Worm (Caenorhabditis elegans): ENCODE data around the gene dhhc-4.

DNA sequence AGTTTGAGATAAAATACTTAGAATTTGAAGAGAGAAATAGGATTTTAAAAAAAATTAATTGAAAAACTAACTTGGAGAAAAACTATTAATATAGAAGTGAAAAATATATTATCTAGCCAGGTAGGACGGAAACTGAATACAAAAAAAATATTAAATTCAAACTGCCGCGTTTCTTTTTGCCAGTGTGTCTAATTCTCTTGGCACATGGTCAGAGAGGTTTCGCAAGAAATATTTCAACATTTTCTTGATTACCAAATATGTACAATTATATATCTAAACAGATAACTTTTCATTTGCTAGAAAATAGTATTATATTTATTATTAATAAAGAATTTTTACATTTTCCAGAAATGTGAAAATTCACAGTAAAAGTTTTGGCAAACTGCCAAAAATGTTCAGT, 44.9 kb upstream of the dhhc-4 start:
- TF ChIP-seq nhr-76 (tag; optimal IDR thresholded peaks at IDR 0.05), result no peak
- TF ChIP-seq ceh-83 (GFP tag; optimal IDR thresholded peaks at IDR 0.05), result no peak
- TF ChIP-seq unc-39 (tag; optimal IDR thresholded peaks at IDR 0.05), result no peak
- TF ChIP-seq sptf-1 (tag; optimal IDR thresholded peaks at IDR 0.05), result no peak
